Worm (Caenorhabditis elegans) whole organism, early embryonic: ENCODE measurements around the gene del-2.

Experiments used
- B0310.2 ChIP-seq: sonication (generic microtip); optimal IDR thresholded peaks from 2 replicates; lab custom pipeline; 2016; ENCODE audit warnings: mild to moderate bottlenecking, missing genetic modification characterization, missing compliant biosample characterization
- F13C5.2 ChIP-seq: sonication (generic microtip); optimal IDR thresholded peaks from 2 replicates; lab custom pipeline; 2017; ENCODE audit warnings: mild to moderate bottlenecking, missing genetic modification characterization, inconsistent platforms, missing compliant biosample characterization
- aly-1 ChIP-seq: sonication (generic microtip); optimal IDR thresholded peaks from 2 replicates; lab custom pipeline; 2016; ENCODE audit warnings: missing genetic modification characterization, missing compliant biosample characterization
- ama-1 ChIP-seq: fragments of 150-350 bp; optimal IDR thresholded peaks from 2 replicates; lab custom pipeline; 2014
- ceh-13 ChIP-seq: fragments of 200-800 bp; sonication (Bioruptor generic); optimal IDR thresholded peaks from 2 replicates; lab custom pipeline; 2018; ENCODE audit warnings: mild to moderate bottlenecking, missing genetic modification characterization, missing compliant biosample characterization
- ceh-36 ChIP-seq: sonication (generic microtip); optimal IDR thresholded peaks from 2 replicates; lab custom pipeline; 2016; ENCODE audit warnings: missing genetic modification characterization, inconsistent platforms, missing compliant biosample characterization
- ets-7 ChIP-seq: sonication (generic microtip); optimal IDR thresholded peaks from 2 replicates; lab custom pipeline; 2016; ENCODE audit warnings: missing genotype, missing genetic modification characterization, missing compliant biosample characterization
- flt-1 ChIP-seq: fragments of 200-800 bp; sonication (Bioruptor generic); IDR thresholded peaks from 2 replicates; pipeline ENCODE4 v1.3.6; 2022; ENCODE audit warnings: missing genetic modification characterization, missing compliant biosample characterization
- hmbx-1 ChIP-seq: sonication (generic microtip); optimal IDR thresholded peaks from 2 replicates; lab custom pipeline; 2016; ENCODE audit warnings: mild to moderate bottlenecking, missing genetic modification characterization, missing compliant biosample characterization
- hmg-4 ChIP-seq: fragments of 200-800 bp; sonication (Bioruptor generic); optimal IDR thresholded peaks from 2 replicates; lab custom pipeline; 2018; ENCODE audit warnings: mild to moderate bottlenecking, missing genetic modification characterization, missing compliant biosample characterization
- hnd-1 ChIP-seq: sonication (generic microtip); optimal IDR thresholded peaks from 2 replicates; lab custom pipeline; 2016; ENCODE audit warnings: missing genetic modification characterization, missing compliant biosample characterization
- pes-1 ChIP-seq: fragments of 200-800 bp; sonication (Bioruptor generic); IDR thresholded peaks from 2 replicates; pipeline ENCODE4 v1.3.6; 2022; ENCODE audit warnings: missing genetic modification reagents, missing genetic modification characterization, missing compliant biosample characterization
- scrt-1 ChIP-seq: fragments of 200-800 bp; sonication (Bioruptor generic); IDR thresholded peaks from 2 replicates; pipeline ENCODE4 v1.3.6; 2022; ENCODE audit warnings: missing genetic modification characterization, missing compliant biosample characterization
- sea-1 ChIP-seq: fragments of 200-800 bp; sonication (Bioruptor generic); conservative IDR thresholded peaks from 2 replicates; pipeline ENCODE4 v1.3.6; 2022; ENCODE audit warnings: missing genetic modification characterization, missing compliant biosample characterization
- tbx-11 ChIP-seq: fragments of 200-800 bp; sonication (Bioruptor generic); IDR thresholded peaks from 2 replicates; pipeline ENCODE4 v1.3.6; 2022; ENCODE audit warnings: missing genetic modification characterization, missing compliant biosample characterization
- tbx-37 ChIP-seq: fragments of 200-800 bp; sonication (Bioruptor generic); conservative IDR thresholded peaks from 2 replicates; pipeline ENCODE4 v1.3.6; 2022; ENCODE audit warnings: missing genetic modification reagents, missing genetic modification characterization, missing compliant biosample characterization
- tra-4 ChIP-seq: sonication (generic microtip); optimal IDR thresholded peaks from 2 replicates; lab custom pipeline; 2017; ENCODE audit warnings: missing genetic modification characterization, missing compliant biosample characterization

The del-2 gene

DNA sequence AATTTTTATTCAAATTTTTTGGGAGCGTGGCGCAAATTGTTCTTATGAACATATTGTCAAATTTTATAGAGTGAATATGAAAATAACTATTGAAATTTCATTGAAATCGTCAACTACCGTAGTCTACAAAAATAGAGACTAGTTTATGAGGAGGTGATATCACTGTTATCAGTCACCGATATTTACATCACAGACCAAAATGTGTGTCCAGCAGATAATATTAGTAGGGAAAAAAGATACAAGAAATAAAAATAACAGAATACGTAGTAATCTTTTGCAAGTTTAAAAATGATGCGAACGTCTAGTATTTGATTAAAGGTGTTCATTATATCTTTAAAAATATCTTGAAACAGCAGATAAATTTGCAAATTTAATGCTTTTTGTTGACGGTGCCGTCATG lies 37.5 kb upstream of the del-2 start:
- TF ChIP-seq flt-1 (no peak), hnd-1 (tag; lab: Kevin White, UChicago) (no peak), hmg-4 (GFP tag; lab: Kevin White, UChicago) (no peak), ceh-36 (tag; lab: Kevin White, UChicago) (no peak), ceh-13 (GFP tag; lab: Kevin White, UChicago) (no peak), F13C5.2 (tag; lab: Kevin White, UChicago) (no peak), hmbx-1 (tag; lab: Kevin White, UChicago) (no peak), tbx-11 (GFP tag; lab: Robert Waterston, UW) (no peak), ama-1 (lab: Kevin White, UChicago) (no peak), scrt-1 (GFP tag; lab: Robert Waterston, UW) (no peak), ets-7 (tag; lab: Kevin White, UChicago) (no peak), pes-1 (GFP tag; lab: Robert Waterston, UW) (no peak), sea-1 (GFP tag; lab: Robert Waterston, UW) (no peak), B0310.2 (tag; lab: Kevin White, UChicago) (no peak), tbx-37 (GFP tag; lab: Robert Waterston, UW) (no peak), aly-1 (tag; lab: Kevin White, UChicago) (no peak), tra-4 (tag; lab: Kevin White, UChicago) (no peak)

ce11 chrIV:9678007-9678406 lies 36.2 kb upstream of the del-2 start:
- TF ChIP-seq ama-1 (lab: Kevin White, UChicago), result no peak
- TF ChIP-seq ceh-13 (GFP tag; lab: Kevin White, UChicago), result no peak
- TF ChIP-seq tra-4 (tag; lab: Kevin White, UChicago), result no peak
- TF ChIP-seq tbx-37 (GFP tag; lab: Robert Waterston, UW), result no peak
- no peak for TF ChIP-seq B0310.2 (tag; lab: Kevin White, UChicago)
- TF ChIP-seq F13C5.2 (tag; lab: Kevin White, UChicago), result no peak
- no peak for TF ChIP-seq scrt-1 (GFP tag; lab: Robert Waterston, UW)
- TF ChIP-seq flt-1, result no peak
- TF ChIP-seq ceh-36 (tag; lab: Kevin White, UChicago), result no peak
- TF ChIP-seq tbx-11 (GFP tag; lab: Robert Waterston, UW), result no peak
- no peak for TF ChIP-seq hnd-1 (tag; lab: Kevin White, UChicago)
- no peak for TF ChIP-seq sea-1 (GFP tag; lab: Robert Waterston, UW)
- TF ChIP-seq pes-1 (GFP tag; lab: Robert Waterston, UW), result no peak
- TF ChIP-seq ets-7 (tag; lab: Kevin White, UChicago), result no peak
- TF ChIP-seq hmbx-1 (tag; lab: Kevin White, UChicago), result no peak

DNA sequence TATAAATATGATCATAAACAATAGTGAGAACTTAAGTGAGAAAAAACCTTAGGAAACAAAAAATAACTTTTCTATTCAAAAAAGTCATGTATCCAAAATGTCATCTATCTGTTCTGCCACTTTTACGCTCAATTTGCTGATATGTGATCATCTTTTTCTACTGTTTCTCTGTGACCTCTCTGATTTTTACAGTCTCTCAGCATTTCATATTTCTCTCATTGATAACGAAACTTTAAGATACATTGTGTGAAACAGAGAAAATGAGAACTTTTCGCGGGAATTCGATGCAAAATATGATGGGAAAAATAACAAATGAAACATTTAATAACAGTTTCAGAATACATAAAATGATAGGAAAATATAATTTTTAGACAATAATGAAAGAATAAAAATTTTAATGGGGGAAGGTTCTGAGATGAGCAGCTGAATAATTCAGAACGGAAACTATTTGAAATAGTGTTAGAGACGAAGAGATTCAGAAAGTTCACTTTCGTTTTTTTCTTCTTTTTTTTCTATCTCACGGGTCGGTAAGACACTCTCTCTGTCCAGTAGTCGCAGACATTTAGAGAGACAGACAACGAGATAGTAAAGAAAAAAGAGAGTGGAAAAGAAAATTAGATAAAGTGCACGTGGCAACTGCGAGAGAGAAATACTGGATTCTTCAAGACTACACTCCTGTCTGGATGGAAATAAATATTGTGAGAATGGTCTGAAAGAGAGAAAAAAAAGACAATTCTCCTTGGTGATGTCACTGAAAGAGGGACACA lies 35.6 kb upstream of the del-2 start:
- TF ChIP-seq tra-4 (tag; lab: Kevin White, UChicago) (no peak), hmbx-1 (tag; lab: Kevin White, UChicago) (no peak), scrt-1 (GFP tag; lab: Robert Waterston, UW) (no peak), ceh-36 (tag; lab: Kevin White, UChicago) (no peak), B0310.2 (tag; lab: Kevin White, UChicago) (no peak), ceh-13 (GFP tag; lab: Kevin White, UChicago) (no peak), tbx-37 (GFP tag; lab: Robert Waterston, UW) (no peak), hnd-1 (tag; lab: Kevin White, UChicago) (no peak), aly-1 (tag; lab: Kevin White, UChicago) (no peak), sea-1 (GFP tag; lab: Robert Waterston, UW) (no peak), ets-7 (tag; lab: Kevin White, UChicago) (no peak), hmg-4 (GFP tag; lab: Kevin White, UChicago) (no peak), ama-1 (lab: Kevin White, UChicago) (no peak), tbx-11 (GFP tag; lab: Robert Waterston, UW) (no peak), pes-1 (GFP tag; lab: Robert Waterston, UW) (no peak), F13C5.2 (tag; lab: Kevin White, UChicago) (no peak)

ce11 chrIV:9676535-9676934 lies 34.7 kb upstream of the del-2 start:
- TF ChIP-seq hnd-1 (tag; lab: Kevin White, UChicago) (no peak), F13C5.2 (tag; lab: Kevin White, UChicago) (no peak), sea-1 (GFP tag; lab: Robert Waterston, UW) (no peak), hmbx-1 (tag; lab: Kevin White, UChicago) (no peak), ceh-36 (tag; lab: Kevin White, UChicago) (no peak), pes-1 (GFP tag; lab: Robert Waterston, UW) (no peak)

- TF ChIP-seq F13C5.2 (tag; lab: Kevin White, UChicago), result no peak
- no peak for TF ChIP-seq hmg-4 (GFP tag; lab: Kevin White, UChicago)
- no peak for TF ChIP-seq flt-1
- no peak for TF ChIP-seq sea-1 (GFP tag; lab: Robert Waterston, UW)
- TF ChIP-seq hmbx-1 (tag; lab: Kevin White, UChicago), result no peak
- no peak for TF ChIP-seq ama-1 (lab: Kevin White, UChicago)
- no peak for TF ChIP-seq B0310.2 (tag; lab: Kevin White, UChicago)
- no peak for TF ChIP-seq tbx-11 (GFP tag; lab: Robert Waterston, UW)
- no peak for TF ChIP-seq aly-1 (tag; lab: Kevin White, UChicago)
- TF ChIP-seq ceh-36 (tag; lab: Kevin White, UChicago), result no peak
- TF ChIP-seq ceh-13 (GFP tag; lab: Kevin White, UChicago), result no peak
- TF ChIP-seq scrt-1 (GFP tag; lab: Robert Waterston, UW), result no peak
Observed at ce11 chrIV:9675572-9675971, 33.7 kb upstream of the del-2 start, which contains the start of gene nhr-34. TSS of gene nhr-34 (minus strand) at chrIV:9675672.

ce11 chrIV:9673683-9674336 lies 32.0 kb upstream of the del-2 start:
- TF ChIP-seq tra-4 (tag; lab: Kevin White, UChicago), result no peak
- no peak for TF ChIP-seq pes-1 (GFP tag; lab: Robert Waterston, UW)
- no peak for TF ChIP-seq sea-1 (GFP tag; lab: Robert Waterston, UW)
- no peak for TF ChIP-seq flt-1
- no peak for TF ChIP-seq ets-7 (tag; lab: Kevin White, UChicago)
- TF ChIP-seq hmbx-1 (tag; lab: Kevin White, UChicago), result no peak
- no peak for TF ChIP-seq ceh-36 (tag; lab: Kevin White, UChicago)
- no peak for TF ChIP-seq B0310.2 (tag; lab: Kevin White, UChicago)
- no peak for TF ChIP-seq tbx-11 (GFP tag; lab: Robert Waterston, UW)
